Worm (Caenorhabditis elegans): ENCODE results near the gene agt-1.

DNA sequence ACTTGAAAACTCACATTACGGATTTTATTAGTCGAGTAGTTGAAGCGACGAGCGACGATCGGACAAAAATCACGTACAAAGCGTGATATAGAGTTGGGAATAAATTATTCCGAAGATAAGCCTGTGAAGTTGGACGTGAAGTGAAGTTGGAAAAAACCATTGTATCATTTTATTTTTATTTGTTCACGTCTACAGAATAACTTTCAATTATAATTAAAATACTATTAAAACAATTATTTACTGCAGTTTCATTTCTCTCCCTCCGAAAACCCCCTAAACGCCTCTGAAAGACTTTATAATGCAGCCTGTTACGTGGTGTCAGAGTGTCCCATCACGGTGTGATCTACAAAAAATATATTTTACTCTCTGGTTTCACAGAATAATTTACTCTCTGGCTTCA, 9.1 kb downstream of the agt-1 start, which contains the start of gene Y62E10A.3:
- no peak for TF ChIP-seq flt-1 (GFP tag; IDR thresholded peaks at IDR 0.05)
- TF ChIP-seq klf-2 (GFP tag; conservative IDR thresholded peaks at IDR 0.05): no peak
- TF ChIP-seq ztf-29 (GFP tag; IDR thresholded peaks at IDR 0.05): no peak
- TF ChIP-seq med-1 (GFP tag; optimal IDR thresholded peaks at IDR 0.05; ENCODE audit: insufficient read depth): no peak
- no peak for TF ChIP-seq ref-1 (GFP tag; conservative IDR thresholded peaks at IDR 0.05)

Measured in whole organism, midembryonic.